Fruit fly (Drosophila melanogaster) whole organism, adult: ENCODE results near the gene CG4822.

Experiments
- CG11617 ChIP-seq: fragments of 200-800 bp; sonication (Bioruptor generic); optimal IDR thresholded peaks from 2 replicates; lab custom pipeline; 2017; ENCODE audit warnings: mild to moderate bottlenecking, missing biosample characterization, missing genetic modification reagents, missing genetic modification characterization
- CG12768 ChIP-seq: fragments of 200-800 bp; sonication (Bioruptor generic); optimal IDR thresholded peaks from 2 replicates; lab custom pipeline; 2017; ENCODE audit warnings: missing biosample characterization, missing genetic modification characterization, mild to moderate bottlenecking, moderate library complexity, missing genetic modification reagents
- CG14711 ChIP-seq: fragments of 200-800 bp; sonication (Bioruptor generic); optimal IDR thresholded peaks from 2 replicates; lab custom pipeline; 2018; ENCODE audit warnings: missing biosample characterization, mild to moderate bottlenecking, missing genetic modification characterization, moderate library complexity
- CG1620 ChIP-seq: fragments of 200-800 bp; sonication (Bioruptor generic); optimal IDR thresholded peaks from 2 replicates; lab custom pipeline; 2016; ENCODE audit warnings: missing biosample characterization, missing genetic modification characterization
- CG33017 ChIP-seq: fragments of 200-800 bp; sonication (Bioruptor generic); optimal IDR thresholded peaks from 2 replicates; lab custom pipeline; 2018; ENCODE audit warnings: missing biosample characterization, mild to moderate bottlenecking, missing genetic modification characterization, moderate library complexity
- CG5204 ChIP-seq: fragments of 200-800 bp; sonication (Bioruptor generic); optimal IDR thresholded peaks from 2 replicates; lab custom pipeline; 2016; ENCODE audit warnings: missing biosample characterization, missing genetic modification characterization
- CG7045 ChIP-seq: fragments of 200-800 bp; sonication (Bioruptor generic); optimal IDR thresholded peaks from 2 replicates; lab custom pipeline; 2017; ENCODE audit warnings: missing biosample characterization, mild to moderate bottlenecking, missing genetic modification characterization
- CG7101 ChIP-seq: fragments of 200-800 bp; sonication (Bioruptor generic); optimal IDR thresholded peaks from 2 replicates; lab custom pipeline; 2018; ENCODE audit warnings: missing biosample characterization, mild to moderate bottlenecking, missing genetic modification characterization, moderate library complexity
- Clk ChIP-seq: fragments of 200-800 bp; sonication (Bioruptor generic); optimal IDR thresholded peaks from 2 replicates; lab custom pipeline; 2017; ENCODE audit warnings: missing biosample characterization, missing genetic modification characterization
- Crg-1 ChIP-seq: fragments of 200-800 bp; sonication (Bioruptor generic); optimal IDR thresholded peaks from 2 replicates; lab custom pipeline; 2016; ENCODE audit warnings: missing biosample characterization, missing genetic modification characterization
- Hr96 ChIP-seq: fragments of 200-800 bp; sonication (Bioruptor generic); optimal IDR thresholded peaks from 2 replicates; lab custom pipeline; 2016; ENCODE audit warnings: missing biosample characterization, missing genetic modification characterization
- Mnt ChIP-seq: fragments of 200-800 bp; sonication (Bioruptor generic); optimal IDR thresholded peaks from 2 replicates; lab custom pipeline; 2016; ENCODE audit warnings: missing biosample characterization, mild to moderate bottlenecking, missing genetic modification characterization
- bab1 ChIP-seq: fragments of 200-800 bp; sonication (Bioruptor generic); optimal IDR thresholded peaks from 3 replicates; lab custom pipeline; 2019; ENCODE audit warnings: missing biosample characterization, mild to moderate bottlenecking, missing genetic modification characterization, moderate library complexity
- cic ChIP-seq: fragments of 200-800 bp; sonication (Bioruptor generic); optimal IDR thresholded peaks from 2 replicates; lab custom pipeline; 2017; ENCODE audit warnings: missing biosample characterization, mild to moderate bottlenecking, missing genetic modification characterization, moderate library complexity
- cnc ChIP-seq, 2 experiments: fragments of >200 bp; optimal IDR thresholded peaks; 2 replicates each; lab custom pipeline; 2017
- kay ChIP-seq: fragments of 200-800 bp; sonication (Bioruptor generic); peaks from one replicate; lab custom pipeline; 2016; ENCODE audit warnings: missing biosample characterization, missing genetic modification characterization, borderline replicate concordance
- ovo ChIP-seq: fragments of 200-800 bp; sonication (Bioruptor generic); optimal IDR thresholded peaks from 2 replicates; lab custom pipeline; 2016; ENCODE audit warnings: missing biosample characterization, missing genetic modification characterization
- pad ChIP-seq: fragments of 200-800 bp; sonication (Bioruptor generic); optimal IDR thresholded peaks from 3 replicates; lab custom pipeline; 2017; ENCODE audit warnings: missing biosample characterization, missing genetic modification characterization, mild to moderate bottlenecking, moderate library complexity, missing genetic modification reagents
- tj ChIP-seq: fragments of 200-800 bp; sonication (Bioruptor generic); optimal IDR thresholded peaks from 3 replicates; lab custom pipeline; 2017; ENCODE audit warnings: missing biosample characterization, mild to moderate bottlenecking, missing genetic modification characterization, moderate library complexity
- toe ChIP-seq: fragments of 200-800 bp; sonication (Bioruptor generic); optimal IDR thresholded peaks from 2 replicates; lab custom pipeline; 2016; ENCODE audit warnings: missing biosample characterization, missing genetic modification characterization

Gene CG4822

DNA sequence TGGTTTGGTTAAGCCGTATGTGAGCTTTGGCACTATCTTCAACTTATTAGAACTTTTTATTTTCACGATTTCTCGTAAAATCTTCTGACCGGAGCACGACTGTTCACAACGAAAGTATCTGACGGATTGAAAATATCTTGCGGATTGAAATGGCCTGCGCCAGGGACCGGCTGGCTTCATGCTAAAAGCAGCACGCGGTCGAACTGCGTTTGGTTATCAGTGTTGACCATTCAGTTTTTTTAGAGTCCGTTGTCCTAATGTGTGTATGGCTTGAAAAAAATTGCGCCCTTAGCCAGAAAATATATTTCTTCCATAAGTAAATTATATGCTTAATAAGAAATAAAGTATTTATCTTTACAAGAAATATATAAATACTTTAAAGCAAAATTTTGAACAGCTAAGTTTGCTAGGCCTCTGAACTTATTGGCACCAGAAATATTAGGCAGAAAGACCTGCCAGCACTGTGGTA is 34.3 kb downstream of the CG4822 start, which contains the start of gene net:
Gene net (minus strand): TSS at position 133 of the 469 bp plus-strand sequence.
- peak; percentile 56 for TF ChIP-seq pad (GFP tag; lab: Kevin White, UChicago)
- TF ChIP-seq CG7101 (tag; lab: Kevin White, UChicago): peak; percentile 72
- TF ChIP-seq Mnt (GFP tag; lab: Kevin White, UChicago): peak; percentile 94
- peak; percentile 87 for TF ChIP-seq cic (GFP tag; lab: Kevin White, UChicago)
- no peak for TF ChIP-seq kay (GFP tag; lab: Kevin White, UChicago)
- peak; percentile 62 for TF ChIP-seq bab1
- TF ChIP-seq ovo: no peak
- TF ChIP-seq toe (GFP tag; lab: Kevin White, UChicago): no peak
- peak; percentile 14 for TF ChIP-seq CG5204 (GFP tag; lab: Kevin White, UChicago)
- peak; percentile 12 for TF ChIP-seq Clk (GFP tag; lab: Kevin White, UChicago)
- no peak for TF ChIP-seq cnc (optimal IDR thresholded peaks at IDR 0.05; lab: Kevin White, UChicago)
- peak; percentile 64 for TF ChIP-seq CG11617
- TF ChIP-seq CG12768 (GFP tag; lab: Kevin White, UChicago): peak; percentile 72
- TF ChIP-seq Hr96 (GFP tag; lab: Kevin White, UChicago): no peak
- no peak for TF ChIP-seq tj (GFP tag; lab: Kevin White, UChicago)
- TF ChIP-seq CG1620 (GFP tag; lab: Kevin White, UChicago): no peak
- TF ChIP-seq CG33017 (tag; lab: Kevin White, UChicago): peak; percentile 80
- TF ChIP-seq CG7045 (GFP tag; lab: Kevin White, UChicago): peak; percentile 62
- TF ChIP-seq Crg-1: no peak
- peak; percentile 71 for TF ChIP-seq CG14711 (tag; lab: Kevin White, UChicago)

DNA sequence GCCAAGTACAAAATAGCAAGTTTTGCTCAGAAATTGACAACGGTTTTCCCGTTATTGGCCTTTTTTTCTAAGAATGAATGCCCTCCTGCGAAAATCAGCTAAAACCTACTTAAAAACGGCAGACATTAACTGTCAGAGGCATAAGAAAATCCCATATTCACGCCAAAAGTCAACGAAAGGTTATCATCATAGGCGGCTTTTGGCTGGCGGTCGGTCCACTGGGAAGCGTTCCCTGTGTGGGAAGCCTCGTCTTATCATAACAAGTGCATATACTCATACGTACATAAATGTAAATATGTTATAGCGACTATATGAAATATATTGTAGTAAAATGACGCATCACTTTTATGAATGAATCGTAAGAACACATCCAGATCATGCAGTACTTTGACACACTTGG is 35.9 kb downstream of the CG4822 start:
- no peak for TF ChIP-seq CG1620 (GFP tag; lab: Kevin White, UChicago)
- peak; percentile 84 for TF ChIP-seq cic (GFP tag; lab: Kevin White, UChicago)

DNA sequence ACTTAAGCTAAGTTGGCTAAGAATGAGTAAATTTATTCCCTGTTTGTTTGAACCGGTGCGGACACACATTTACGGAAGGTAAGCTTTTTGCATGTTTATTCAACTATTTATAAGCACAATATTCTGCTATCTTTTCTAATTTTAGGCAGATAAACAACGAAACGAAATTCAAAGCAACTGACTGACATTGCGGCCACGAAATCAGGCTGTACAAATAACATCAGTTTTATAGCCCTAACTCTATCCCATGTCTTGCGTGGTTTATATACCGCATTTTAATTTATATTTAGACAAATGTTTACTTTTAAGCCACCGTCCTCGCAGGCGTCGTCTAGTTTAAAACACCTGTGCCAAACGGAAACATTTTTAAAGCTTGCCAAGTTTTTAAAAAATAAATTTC is 36.5 kb downstream of the CG4822 start:
- TF ChIP-seq CG12768 (GFP tag; lab: Kevin White, UChicago) (peak; percentile 11), cnc (optimal IDR thresholded peaks at IDR 0.05; lab: Kevin White, UChicago) (no peak)

DNA sequence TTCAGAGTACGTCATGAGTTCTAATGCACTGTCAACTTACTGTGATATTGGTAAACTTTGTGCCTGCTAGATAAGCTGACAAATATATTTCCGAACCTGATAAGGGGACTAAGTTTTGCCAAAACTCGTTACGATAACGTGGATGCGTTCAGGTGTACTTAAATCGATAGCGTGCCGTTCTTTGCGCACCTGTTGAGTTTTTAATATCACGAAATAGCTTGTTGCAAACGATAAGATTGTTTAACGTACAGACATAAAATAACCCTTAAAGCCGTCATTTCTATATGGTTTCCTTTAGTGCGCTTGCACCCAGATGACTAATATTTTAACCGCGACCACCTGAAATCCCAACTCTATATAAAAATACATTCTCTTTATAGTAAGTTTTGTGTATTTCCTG is 39.5 kb downstream of the CG4822 start:
- TF ChIP-seq pad (GFP tag; lab: Kevin White, UChicago) (no peak), CG1620 (GFP tag; lab: Kevin White, UChicago) (no peak), cnc (optimal IDR thresholded peaks at IDR 0.05; lab: Kevin White, UChicago) (no peak), CG12768 (GFP tag; lab: Kevin White, UChicago) (no peak), CG11617 (no peak), CG14711 (tag; lab: Kevin White, UChicago) (no peak), CG7101 (tag; lab: Kevin White, UChicago) (no peak), cic (GFP tag; lab: Kevin White, UChicago) (peak; percentile 42), CG5204 (GFP tag; lab: Kevin White, UChicago) (no peak), Clk (GFP tag; lab: Kevin White, UChicago) (no peak), CG7045 (GFP tag; lab: Kevin White, UChicago) (no peak), CG33017 (tag; lab: Kevin White, UChicago) (no peak), toe (GFP tag; lab: Kevin White, UChicago) (no peak), Mnt (GFP tag; lab: Kevin White, UChicago) (peak; percentile 13)

DNA sequence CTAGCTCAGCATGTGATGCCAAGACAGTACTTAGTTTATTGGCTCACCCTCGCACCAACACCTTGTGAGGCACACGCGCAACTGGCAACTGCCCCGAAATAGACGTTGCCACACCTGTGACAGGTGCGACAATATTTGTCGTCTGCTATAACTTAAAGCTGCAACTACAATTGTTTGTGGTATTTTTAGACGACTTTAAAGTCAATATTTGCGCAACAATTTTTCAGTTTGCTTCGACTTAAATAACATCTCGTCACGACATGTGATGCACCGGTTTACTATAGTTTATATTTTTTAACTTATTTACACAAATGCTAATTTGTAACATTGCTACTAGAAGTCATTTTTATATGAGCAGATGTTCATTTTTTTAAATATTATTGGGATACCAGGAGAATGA is 40.4 kb downstream of the CG4822 start:
- TF ChIP-seq CG14711 (tag; lab: Kevin White, UChicago) (no peak), CG11617 (no peak), tj (GFP tag; lab: Kevin White, UChicago) (no peak), Hr96 (GFP tag; lab: Kevin White, UChicago) (no peak), Mnt (GFP tag; lab: Kevin White, UChicago) (no peak), pad (GFP tag; lab: Kevin White, UChicago) (no peak), ovo (peak; percentile 16), CG33017 (tag; lab: Kevin White, UChicago) (no peak), CG5204 (GFP tag; lab: Kevin White, UChicago) (no peak), CG7045 (GFP tag; lab: Kevin White, UChicago) (peak; percentile 1), cic (GFP tag; lab: Kevin White, UChicago) (peak; percentile 24), Clk (GFP tag; lab: Kevin White, UChicago) (no peak), bab1 (no peak), Crg-1 (peak; percentile 38), CG1620 (GFP tag; lab: Kevin White, UChicago) (no peak), CG7101 (tag; lab: Kevin White, UChicago) (peak; percentile 41), toe (GFP tag; lab: Kevin White, UChicago) (no peak), kay (GFP tag; lab: Kevin White, UChicago) (peak; percentile 83), CG12768 (GFP tag; lab: Kevin White, UChicago) (peak; percentile 11), cnc (optimal IDR thresholded peaks at IDR 0.05; lab: Kevin White, UChicago) (no peak)

DNA sequence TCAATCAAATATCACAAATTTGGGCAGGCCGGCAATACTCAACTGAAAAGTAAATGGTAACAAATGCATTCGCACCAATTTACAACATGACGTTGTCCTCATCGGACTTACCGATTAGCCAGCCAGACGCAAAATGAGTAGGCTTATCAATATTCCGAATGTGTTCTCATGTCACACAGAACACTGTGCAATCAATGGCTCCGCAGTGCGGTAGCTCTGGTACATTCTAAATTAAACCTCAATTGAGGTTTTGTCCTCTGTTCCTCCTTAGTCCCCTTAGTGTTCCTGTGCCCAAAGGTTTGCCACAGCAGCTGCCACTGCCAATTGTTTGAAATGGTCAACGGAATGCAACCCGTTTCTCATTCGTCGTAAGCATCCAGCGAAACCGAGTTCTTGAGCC is 42.7 kb downstream of the CG4822 start:
- TF ChIP-seq toe (GFP tag; lab: Kevin White, UChicago) (no peak), CG5204 (GFP tag; lab: Kevin White, UChicago) (no peak), CG7045 (GFP tag; lab: Kevin White, UChicago) (no peak), CG7101 (tag; lab: Kevin White, UChicago) (no peak), tj (GFP tag; lab: Kevin White, UChicago) (no peak)
